Worm (Caenorhabditis elegans) whole organism, mixed stage, embryonic: ENCODE measurements around the gene tiar-1.

Experiments used
- bed-3 ChIP-seq: fragments of 200-800 bp; sonication (Bioruptor generic); optimal IDR thresholded peaks from 3 replicates; lab custom pipeline; 2018; ENCODE audit warnings: mild to moderate bottlenecking, missing genetic modification characterization, moderate library complexity, missing compliant biosample characterization
- nhr-237 ChIP-seq: fragments of 150-350 bp; optimal IDR thresholded peaks from 2 replicates; lab custom pipeline; 2014; ENCODE audit warnings: missing biosample characterization, missing genetic modification characterization
- ztf-11 ChIP-seq: fragments of 150-350 bp; optimal IDR thresholded peaks from 2 replicates; lab custom pipeline; 2014; ENCODE audit warnings: missing biosample characterization, missing genetic modification characterization

DNA sequence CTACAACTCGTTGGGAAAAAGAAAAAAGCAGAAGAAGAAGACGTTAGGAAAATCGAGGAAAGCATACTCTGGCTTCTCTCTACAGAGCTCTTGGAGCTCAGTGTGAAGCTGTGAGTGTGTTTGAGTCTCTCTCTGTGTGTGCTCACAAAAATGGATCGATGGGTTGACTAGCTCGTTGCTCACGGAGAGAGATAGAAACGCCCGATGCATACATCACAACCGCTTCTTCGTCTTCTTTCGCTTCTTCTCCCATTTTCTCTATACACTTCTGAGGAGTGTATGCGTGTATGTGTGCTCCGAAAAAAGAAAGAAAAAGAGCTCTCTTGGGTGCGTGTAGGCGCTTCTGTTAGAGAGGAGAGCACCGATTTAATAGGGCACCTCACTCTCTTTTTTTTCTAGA is 10.5 kb upstream of the tiar-1 start:
- TF ChIP-seq ztf-11 (tag; lab: Kevin White, UChicago) (no peak), bed-3 (GFP tag; lab: Kevin White, UChicago) (no peak), nhr-237 (tag; lab: Kevin White, UChicago) (no peak)
